Worm (Caenorhabditis elegans): ENCODE data around the gene mfsd-10.

ce11 chrX:17403058-17403457 lies 34.6 kb upstream of the mfsd-10 start:
- TF ChIP-seq snpc-4 (tag; optimal IDR thresholded peaks at IDR 0.05) (no peak), pha-4 (tag; optimal IDR thresholded peaks at IDR 0.05) (no peak), lin-13 (tag; optimal IDR thresholded peaks at IDR 0.05) (no peak), nhr-237 (tag; optimal IDR thresholded peaks at IDR 0.05) (no peak), flh-1 (GFP tag; optimal IDR thresholded peaks at IDR 0.05) (no peak), elt-3 (tag; optimal IDR thresholded peaks at IDR 0.05) (no peak), lsy-2 (tag; optimal IDR thresholded peaks at IDR 0.05) (no peak), tbx-8 (GFP tag; optimal IDR thresholded peaks at IDR 0.05) (no peak), unc-62 (GFP tag; optimal IDR thresholded peaks at IDR 0.05) (no peak)

All from whole organism, mixed stage, embryonic.